Fruit fly (Drosophila melanogaster) whole organism, pupa: ENCODE measurements around the gene Sidpn.
A peak's percentile ranks its signal among the peaks of the same experiment; 100 is the strongest.

Experiments used
- CG10348 ChIP-seq: fragments of 200-800 bp; sonication (Bioruptor generic); IDR thresholded peaks from 2 replicates; pipeline ENCODE4 v1.3.6; 2022; ENCODE audit warnings: missing biosample characterization, missing genetic modification characterization
- CG12605 ChIP-seq: fragments of 200-800 bp; sonication (Bioruptor generic); IDR thresholded peaks from 2 replicates; pipeline ENCODE4 v1.3.6; 2022; ENCODE audit warnings: missing biosample characterization, missing genetic modification characterization
- CG14655 ChIP-seq: fragments of 200-800 bp; sonication (Bioruptor generic); optimal IDR thresholded peaks from 3 replicates; lab custom pipeline; 2017; ENCODE audit warnings: mild to moderate bottlenecking, missing biosample characterization, missing genetic modification reagents, missing genetic modification characterization
- CG17806 ChIP-seq: fragments of 200-800 bp; sonication (Bioruptor generic); optimal IDR thresholded peaks from 2 replicates; lab custom pipeline; 2018; ENCODE audit warnings: missing biosample characterization, mild to moderate bottlenecking, missing genetic modification characterization, moderate library complexity
- CG32121 ChIP-seq: fragments of 200-800 bp; sonication (Bioruptor generic); IDR thresholded peaks from 2 replicates; pipeline ENCODE4 v1.3.6; 2022; ENCODE audit warnings: missing biosample characterization, missing genetic modification characterization
- CG34367 ChIP-seq: fragments of 200-800 bp; sonication (Bioruptor generic); optimal IDR thresholded peaks from 2 replicates; lab custom pipeline; 2018; ENCODE audit warnings: missing biosample characterization, mild to moderate bottlenecking, missing genetic modification characterization
- CG4496 ChIP-seq: fragments of 200-800 bp; sonication (Bioruptor generic); IDR thresholded peaks from 3 replicates; pipeline ENCODE4 v1.3.6; 2022; ENCODE audit warnings: missing biosample characterization, missing genetic modification characterization
- CG8159 ChIP-seq: fragments of 200-800 bp; sonication (Bioruptor generic); optimal IDR thresholded peaks from 3 replicates; lab custom pipeline; 2018; ENCODE audit warnings: missing biosample characterization, mild to moderate bottlenecking, missing genetic modification characterization, moderate library complexity
- CG8301 ChIP-seq: fragments of 200-800 bp; sonication (Bioruptor generic); optimal IDR thresholded peaks from 2 replicates; lab custom pipeline; 2018; ENCODE audit warnings: missing biosample characterization, mild to moderate bottlenecking, missing genetic modification characterization
- CG9948 ChIP-seq: fragments of 200-800 bp; sonication (Bioruptor generic); optimal IDR thresholded peaks from 2 replicates; lab custom pipeline; 2018; ENCODE audit warnings: missing biosample characterization, mild to moderate bottlenecking, missing genetic modification characterization, moderate library complexity
- D1 ChIP-seq: fragments of 200-800 bp; sonication (Bioruptor generic); optimal IDR thresholded peaks from 2 replicates; lab custom pipeline; 2018; ENCODE audit warnings: missing biosample characterization, mild to moderate bottlenecking, missing genetic modification characterization, moderate library complexity
- EcR ChIP-seq: fragments of 200-800 bp; sonication (Bioruptor generic); optimal IDR thresholded peaks from 3 replicates; lab custom pipeline; 2019; ENCODE audit warnings: missing biosample characterization, missing genetic modification characterization, mild to moderate bottlenecking, moderate library complexity, missing genetic modification reagents
- Ets98B ChIP-seq: fragments of 200-800 bp; sonication (Bioruptor generic); IDR thresholded peaks from 2 replicates; pipeline ENCODE4 v1.3.6; 2022; ENCODE audit warnings: missing biosample characterization, missing genetic modification characterization
- Pif1A ChIP-seq: fragments of 200-800 bp; sonication (Bioruptor generic); optimal IDR thresholded peaks from 3 replicates; lab custom pipeline; 2016; ENCODE audit warnings: missing biosample characterization, missing genetic modification characterization
- Pif1B ChIP-seq: fragments of 200-800 bp; sonication (Bioruptor generic); optimal IDR thresholded peaks from 3 replicates; lab custom pipeline; 2016; ENCODE audit warnings: missing biosample characterization, missing genetic modification characterization
- Snoo ChIP-seq: fragments of 200-800 bp; sonication (Bioruptor generic); optimal IDR thresholded peaks from 3 replicates; lab custom pipeline; 2017; ENCODE audit warnings: missing biosample characterization, mild to moderate bottlenecking, missing genetic modification characterization, inconsistent platforms
- fd96Ca ChIP-seq: fragments of 200-800 bp; sonication (Bioruptor generic); IDR thresholded peaks from 3 replicates; pipeline ENCODE4 v1.3.6; 2022; ENCODE audit warnings: missing biosample characterization, missing genetic modification characterization
- rn ChIP-seq: fragments of 200-800 bp; sonication (Bioruptor generic); IDR thresholded peaks from 2 replicates; pipeline ENCODE4 v1.3.6; 2022; ENCODE audit warnings: missing biosample characterization, missing genetic modification characterization

The Sidpn gene

dm6 chr2L:19069548-19070145 lies 42.1 kb downstream of the Sidpn start, which contains the start of gene CG10702:
CG10702 (minus strand) TSS chr2L:19069851.
- TF ChIP-seq CG17806 (tag; lab: Kevin White, UChicago) (no peak), fd96Ca (GFP tag; lab: Robert Waterston, UW) (peak; percentile 64; the same call in 2 of the 3 replicates), CG8301 (tag; lab: Kevin White, UChicago) (no peak), CG14655 (no peak), rn (no peak)

DNA sequence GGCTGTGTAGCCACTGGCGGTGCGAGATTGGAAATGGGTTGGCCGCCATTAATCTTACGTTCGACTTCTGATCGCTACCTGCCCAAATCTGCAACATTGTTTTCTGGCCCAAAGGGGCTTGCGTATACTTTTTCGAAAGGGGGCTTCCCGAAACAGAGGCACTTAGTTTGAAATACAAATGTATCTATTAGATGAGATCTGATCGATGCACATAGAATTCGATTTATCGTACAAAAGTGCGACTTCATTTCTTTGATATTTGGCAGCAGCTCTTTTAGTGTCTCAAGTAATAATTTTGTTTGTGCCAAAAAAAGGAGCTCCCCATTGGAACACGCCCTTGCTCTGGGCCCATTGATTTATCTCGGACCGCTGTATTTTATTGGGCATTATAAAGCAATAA lies 44.2 kb downstream of the Sidpn start:
- TF ChIP-seq Ets98B (GFP tag; lab: Robert Waterston, UW) (no peak), CG34367 (tag; lab: Kevin White, UChicago) (no peak), rn (no peak), CG8159 (tag; lab: Kevin White, UChicago) (no peak), CG10348 (GFP tag; lab: Robert Waterston, UW) (no peak), CG32121 (no peak), Snoo (tag; lab: Kevin White, UChicago) (no peak), CG4496 (GFP tag; lab: Robert Waterston, UW) (no peak), D1 (no peak), CG8301 (tag; lab: Kevin White, UChicago) (no peak), CG17806 (tag; lab: Kevin White, UChicago) (no peak)

DNA sequence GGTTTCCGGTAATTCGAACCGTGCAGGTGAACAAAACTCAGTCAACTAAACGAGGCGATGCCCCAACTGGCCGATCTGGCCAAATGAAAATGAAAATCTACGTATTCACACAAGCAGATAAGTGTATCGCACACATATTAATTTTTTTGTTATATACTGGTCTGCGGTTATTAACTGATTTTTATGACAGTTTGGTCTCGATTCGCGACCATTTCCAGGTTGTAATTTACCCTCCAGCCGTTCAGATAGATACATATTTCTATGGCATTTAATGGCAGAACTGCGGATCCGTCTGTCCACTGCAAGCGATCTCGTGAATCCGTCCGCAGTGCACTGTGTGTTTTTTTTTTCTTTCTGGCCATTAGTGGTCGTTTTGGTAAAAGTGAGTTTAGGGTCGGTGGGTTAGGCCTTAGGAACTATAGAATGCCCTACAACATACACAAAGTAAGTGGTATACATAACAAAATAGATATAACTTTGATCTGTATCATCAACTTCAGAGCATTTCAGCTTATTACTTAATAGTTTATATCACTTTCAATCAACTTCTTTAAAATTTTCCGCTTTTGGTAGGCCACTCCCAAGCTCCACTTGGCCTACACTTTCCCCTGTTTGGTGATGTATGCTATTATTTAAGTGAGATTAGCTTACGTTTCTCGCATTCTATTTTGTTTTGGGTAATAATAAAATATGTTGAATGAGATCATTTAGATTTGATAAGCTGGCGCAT lies 46.8 kb downstream of the Sidpn start, which contains the start of gene CG17572:
Gene CG17572 (minus strand): TSS at position 51 of the 730 bp plus-strand sequence.
- no peak for TF ChIP-seq Pif1A

DNA sequence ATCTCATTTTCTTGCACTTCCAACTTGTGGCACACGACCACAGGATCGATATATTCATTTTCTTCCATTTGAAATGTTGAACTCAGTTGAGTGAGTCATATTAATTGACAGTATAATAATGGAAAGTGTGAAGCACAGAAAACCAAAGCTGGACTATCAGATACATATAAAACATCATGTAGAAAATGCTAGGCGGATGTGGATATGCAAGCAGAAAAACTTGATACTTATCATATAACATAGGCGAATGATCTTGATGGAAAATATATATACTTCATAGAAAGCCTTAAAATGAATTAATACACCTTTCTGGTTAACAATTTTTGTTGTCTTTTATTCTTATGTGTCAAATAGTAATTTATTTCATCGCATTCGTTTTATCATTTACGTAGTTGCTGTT lies 51.4 kb downstream of the Sidpn start, which contains the start of gene CG10700:
Gene CG10700 (minus strand): TSS at position 101 of the 400 bp plus-strand sequence.
- TF ChIP-seq CG9948 (tag; lab: Kevin White, UChicago) (no peak), CG10348 (GFP tag; lab: Robert Waterston, UW) (no peak), Ets98B (GFP tag; lab: Robert Waterston, UW) (no peak), CG34367 (tag; lab: Kevin White, UChicago) (no peak), CG8301 (tag; lab: Kevin White, UChicago) (no peak)

- TF ChIP-seq CG10348 (GFP tag; lab: Robert Waterston, UW) (no peak), fd96Ca (GFP tag; lab: Robert Waterston, UW) (no peak), CG32121 (no peak), rn (no peak), CG17806 (tag; lab: Kevin White, UChicago) (no peak), CG12605 (GFP tag; lab: Robert Waterston, UW) (no peak), Pif1B (GFP tag; lab: Kevin White, UChicago) (no peak), Snoo (tag; lab: Kevin White, UChicago) (no peak), CG4496 (GFP tag; lab: Robert Waterston, UW) (no peak), CG8159 (tag; lab: Kevin White, UChicago) (no peak), D1 (no peak), EcR (GFP tag; lab: Kevin White, UChicago) (no peak)
These were observed 52.2 kb downstream of the Sidpn start for dm6 chr2L:19079742-19080141.
